Fruit fly (Drosophila melanogaster): ENCODE measurements around the gene Invadolysin.

dm6 chr3R:10144103-10144998 lies at the start of gene Invadolysin, which contains the start of gene TAF1B:
- TF ChIP-seq pad (GFP tag; optimal IDR thresholded peaks at IDR 0.05), result peak; percentile 8
- TF ChIP-seq kay (GFP tag; ENCODE audit: borderline replicate concordance), result peak; percentile 98
- TF ChIP-seq CG7045 (GFP tag; optimal IDR thresholded peaks at IDR 0.05), result no peak
- no peak for TF ChIP-seq cnc (optimal IDR thresholded peaks at IDR 0.05)
